Worm (Caenorhabditis elegans): ENCODE measurements around the gene aly-2.

aly-2 gene

ce11 chrIV:9198136-9198535, 50.9 kb downstream of the aly-2 start (continued):
- TF ChIP-seq fkh-4 (tag; optimal IDR thresholded peaks at IDR 0.05; ENCODE audit: borderline replicate concordance) (no peak), nhr-90 (tag; optimal IDR thresholded peaks at IDR 0.05; ENCODE audit: poor library complexity) (peak; percentile 90), ces-1 (GFP tag; optimal IDR thresholded peaks at IDR 0.05) (no peak), nhr-47 (tag; optimal IDR thresholded peaks at IDR 0.05) (peak; percentile 55), elt-3 (tag; optimal IDR thresholded peaks at IDR 0.05) (peak in 4 of 6 experiments; percentile 79 to 96 (median 84)), fkh-8 (tag; optimal IDR thresholded peaks at IDR 0.05) (no peak), xbp-1 (tag; optimal IDR thresholded peaks at IDR 0.05) (peak; percentile 30), ama-1 (optimal IDR thresholded peaks at IDR 0.05) (peak; percentile 17), ztf-4 (tag; optimal IDR thresholded peaks at IDR 0.05) (peak; percentile 36), zip-4 (GFP tag; optimal IDR thresholded peaks at IDR 0.05) (no peak), efl-3 (GFP tag; optimal IDR thresholded peaks at IDR 0.05) (no peak), lir-3 (tag; optimal IDR thresholded peaks at IDR 0.05; ENCODE audit: poor library complexity) (peak; percentile 7), lin-13 (GFP tag; optimal IDR thresholded peaks at IDR 0.05) (peak; percentile 13), efl-1 (optimal IDR thresholded peaks at IDR 0.05) (peak; percentile 6 to 39), efl-1 (GFP tag; optimal IDR thresholded peaks at IDR 0.05 in 1 of 2) (peak in 1 of 2 experiments; percentile 92)
